Worm (Caenorhabditis elegans) whole organism, mixed stage, embryonic: Measurements from ENCODE around the gene Y43F8B.29.

Experiments
- M03D4.4 ChIP-seq: sonication (generic microtip); optimal IDR thresholded peaks from 2 replicates; lab custom pipeline; 2017; ENCODE audit warnings: mild to moderate bottlenecking, missing genetic modification characterization, missing compliant biosample characterization
- bed-3 ChIP-seq: fragments of 200-800 bp; sonication (Bioruptor generic); optimal IDR thresholded peaks from 3 replicates; lab custom pipeline; 2018; ENCODE audit warnings: mild to moderate bottlenecking, missing genetic modification characterization, moderate library complexity, missing compliant biosample characterization
- blmp-1 ChIP-seq: fragments of 150-350 bp; optimal IDR thresholded peaks from 2 replicates; lab custom pipeline; 2014; ENCODE audit warnings: missing biosample characterization, missing genetic modification characterization
- ceh-39 ChIP-seq: fragments of 150-350 bp; optimal IDR thresholded peaks from 2 replicates; lab custom pipeline; 2014; ENCODE audit warnings: missing biosample characterization, missing genetic modification characterization
- ceh-43 ChIP-seq: fragments of 200-800 bp; sonication (Bioruptor generic); optimal IDR thresholded peaks from 2 replicates; lab custom pipeline; 2018; ENCODE audit warnings: mild to moderate bottlenecking, missing genetic modification characterization, moderate library complexity, missing compliant biosample characterization
- ceh-83 ChIP-seq: fragments of 200-800 bp; sonication (Bioruptor generic); optimal IDR thresholded peaks from 2 replicates; lab custom pipeline; 2018; ENCODE audit warnings: mild to moderate bottlenecking, missing genetic modification characterization, missing compliant biosample characterization
- cnd-1 ChIP-seq: fragments of 200-800 bp; sonication (Bioruptor generic); optimal IDR thresholded peaks from 2 replicates; lab custom pipeline; 2018; ENCODE audit warnings: mild to moderate bottlenecking, missing genetic modification characterization, missing compliant biosample characterization
- drap-1 ChIP-seq: fragments of 200-800 bp; sonication (Bioruptor generic); optimal IDR thresholded peaks from 3 replicates; lab custom pipeline; 2018; ENCODE audit warnings: mild to moderate bottlenecking, missing genetic modification characterization, missing compliant biosample characterization
- elt-1 ChIP-seq: sonication (generic microtip); optimal IDR thresholded peaks from 2 replicates; lab custom pipeline; 2017; ENCODE audit warnings: missing genetic modification characterization, mild to moderate bottlenecking, missing compliant biosample characterization, antibody characterized with exemption, moderate library complexity, borderline replicate concordance; ENCODE audit not compliant: insufficient read depth
- elt-3 ChIP-seq: fragments of 150-350 bp; optimal IDR thresholded peaks from 2 replicates; lab custom pipeline; 2014; ENCODE audit warnings: missing biosample characterization, missing genetic modification characterization
- flh-1 ChIP-seq: fragments of 200-800 bp; sonication (Bioruptor generic); optimal IDR thresholded peaks from 2 replicates; lab custom pipeline; 2018; ENCODE audit warnings: mild to moderate bottlenecking, missing genetic modification characterization, moderate library complexity, missing compliant biosample characterization
- ham-2 ChIP-seq: fragments of 200-800 bp; sonication (Bioruptor generic); optimal IDR thresholded peaks from 2 replicates; lab custom pipeline; 2018; ENCODE audit warnings: mild to moderate bottlenecking, missing genetic modification characterization, missing compliant biosample characterization
- hlh-1 ChIP-seq: fragments of 150-350 bp; optimal IDR thresholded peaks from 2 replicates; lab custom pipeline; 2014; ENCODE audit warnings: missing biosample characterization, missing genetic modification reagents, missing genetic modification characterization
- lin-13 ChIP-seq: fragments of 150-350 bp; optimal IDR thresholded peaks from 2 replicates; lab custom pipeline; 2014; ENCODE audit warnings: missing biosample characterization, missing genetic modification characterization
- lin-32 ChIP-seq: fragments of 200-800 bp; sonication (Bioruptor generic); optimal IDR thresholded peaks from 2 replicates; lab custom pipeline; 2018; ENCODE audit warnings: mild to moderate bottlenecking, missing genetic modification characterization, missing compliant biosample characterization
- lsy-2 ChIP-seq: fragments of 150-350 bp; optimal IDR thresholded peaks from 2 replicates; lab custom pipeline; 2014; ENCODE audit warnings: missing biosample characterization, missing genetic modification characterization
- mab-5 ChIP-seq: fragments of 150-350 bp; optimal IDR thresholded peaks from 2 replicates; lab custom pipeline; 2014; ENCODE audit warnings: missing biosample characterization, missing genetic modification characterization
- mep-1 ChIP-seq: fragments of 150-350 bp; optimal IDR thresholded peaks from 2 replicates; lab custom pipeline; 2017; ENCODE audit warnings: missing biosample characterization, missing genetic modification reagents, missing genetic modification characterization, inconsistent platforms
- nhr-12 ChIP-seq: fragments of 150-350 bp; optimal IDR thresholded peaks from 2 replicates; lab custom pipeline; 2014; ENCODE audit warnings: missing biosample characterization, missing genetic modification characterization
- nhr-237 ChIP-seq: fragments of 150-350 bp; optimal IDR thresholded peaks from 2 replicates; lab custom pipeline; 2014; ENCODE audit warnings: missing biosample characterization, missing genetic modification characterization
- nhr-76 ChIP-seq: sonication (generic microtip); optimal IDR thresholded peaks from 2 replicates; lab custom pipeline; 2017; ENCODE audit warnings: missing biosample characterization, missing genetic modification characterization
- pha-4 ChIP-seq: fragments of 150-350 bp; optimal IDR thresholded peaks from 2 replicates; lab custom pipeline; 2018; ENCODE audit warnings: missing biosample characterization, missing genetic modification reagents, missing genetic modification characterization
- sem-2 ChIP-seq: fragments of 200-800 bp; sonication (Bioruptor generic); optimal IDR thresholded peaks from 2 replicates; lab custom pipeline; 2018; ENCODE audit warnings: mild to moderate bottlenecking, missing genetic modification characterization, missing compliant biosample characterization
- sptf-1 ChIP-seq: sonication (generic microtip); optimal IDR thresholded peaks from 2 replicates; lab custom pipeline; 2017; ENCODE audit warnings: mild to moderate bottlenecking, missing genetic modification characterization, moderate library complexity, missing compliant biosample characterization
- unc-62 ChIP-seq: fragments of 150-350 bp; optimal IDR thresholded peaks from 2 replicates; lab custom pipeline; 2014; ENCODE audit warnings: missing biosample characterization, missing genetic modification reagents, missing genetic modification characterization
- ztf-11 ChIP-seq: fragments of 150-350 bp; optimal IDR thresholded peaks from 2 replicates; lab custom pipeline; 2014; ENCODE audit warnings: missing biosample characterization, missing genetic modification characterization

The Y43F8B.29 gene

ce11 chrV:19510925-19511324, 19.5 kb downstream of the Y43F8B.29 start:
- no peak for TF ChIP-seq ceh-43 (GFP tag; lab: Kevin White, UChicago)
- TF ChIP-seq lin-32 (GFP tag; lab: Kevin White, UChicago) = no peak
- no peak for TF ChIP-seq mep-1
- no peak for TF ChIP-seq ceh-39 (tag; lab: Kevin White, UChicago)
- no peak for TF ChIP-seq sem-2

- TF ChIP-seq hlh-1 (tag; lab: Kevin White, UChicago) = no peak
- peak; percentile 8 for TF ChIP-seq ham-2 (GFP tag; lab: Kevin White, UChicago)
- TF ChIP-seq, all 35 proteins: peak for 1
Observed at ce11 chrV:19512260-19512947, 21.0 kb downstream of the Y43F8B.29 start, which contains the start of gene Y43F8B.19. Gene Y43F8B.19 (minus strand): TSS chrV:19512310.

- TF ChIP-seq drap-1 (GFP tag; lab: Kevin White, UChicago) (peak; percentile 29), nhr-76 (tag; lab: Kevin White, UChicago) (no peak)
Observed at ce11 chrV:19513552-19513951, 22.1 kb downstream of the Y43F8B.29 start, which contains the start of gene phy-4. Gene phy-4 (minus strand): TSS chrV:19513652.

- TF ChIP-seq ham-2 (GFP tag; lab: Kevin White, UChicago) = no peak
- TF ChIP-seq nhr-76 (tag; lab: Kevin White, UChicago) = no peak
- no peak for TF ChIP-seq ceh-39 (tag; lab: Kevin White, UChicago)
- no peak for TF ChIP-seq drap-1 (GFP tag; lab: Kevin White, UChicago)
- no peak for TF ChIP-seq lsy-2
- no peak for TF ChIP-seq lin-32 (GFP tag; lab: Kevin White, UChicago)
- TF ChIP-seq elt-3 (tag; lab: Kevin White, UChicago) = no peak
- TF ChIP-seq mep-1 = no peak
Observed at ce11 chrV:19518468-19519168, 27.2 kb downstream of the Y43F8B.29 start.

ce11 chrV:19519511-19519934, 28.1 kb downstream of the Y43F8B.29 start:
- TF ChIP-seq cnd-1 (tag; lab: Kevin White, UChicago) = no peak
- TF ChIP-seq elt-1 (tag; lab: Kevin White, UChicago) = no peak
- TF ChIP-seq unc-62 (GFP tag; lab: Kevin White, UChicago) = no peak
- no peak for TF ChIP-seq lsy-2
- no peak for TF ChIP-seq nhr-237
- no peak for TF ChIP-seq nhr-76 (tag; lab: Kevin White, UChicago)
- TF ChIP-seq ham-2 (GFP tag; lab: Kevin White, UChicago) = no peak
- TF ChIP-seq M03D4.4 (tag; lab: Kevin White, UChicago) = no peak
- TF ChIP-seq lin-13 (tag; lab: Kevin White, UChicago) = no peak
- TF ChIP-seq pha-4 (tag; lab: Kevin White, UChicago) = no peak
- no peak for TF ChIP-seq blmp-1
- no peak for TF ChIP-seq sptf-1
- TF ChIP-seq flh-1 (GFP tag; lab: Kevin White, UChicago) = no peak
- TF ChIP-seq lin-32 (GFP tag; lab: Kevin White, UChicago) = no peak
- no peak for TF ChIP-seq ztf-11 (tag; lab: Kevin White, UChicago)
- no peak for TF ChIP-seq hlh-1 (tag; lab: Kevin White, UChicago)

- TF ChIP-seq ceh-43 (GFP tag; lab: Kevin White, UChicago) (no peak), pha-4 (tag; lab: Kevin White, UChicago) (no peak), ceh-83 (GFP tag; lab: Kevin White, UChicago) (no peak), ham-2 (GFP tag; lab: Kevin White, UChicago) (no peak), ztf-11 (tag; lab: Kevin White, UChicago) (no peak), elt-3 (tag; lab: Kevin White, UChicago) (no peak), nhr-12 (tag; lab: Kevin White, UChicago) (no peak), hlh-1 (tag; lab: Kevin White, UChicago) (no peak), mab-5 (tag; lab: Kevin White, UChicago) (no peak), drap-1 (GFP tag; lab: Kevin White, UChicago) (no peak), bed-3 (no peak), flh-1 (GFP tag; lab: Kevin White, UChicago) (no peak)
Observed at ce11 chrV:19520130-19520529, 28.7 kb downstream of the Y43F8B.29 start.
